Fruit fly (Drosophila melanogaster) whole organism, embryonic: ENCODE results near the gene boil.
A peak's percentile ranks its signal among the peaks of the same experiment; 100 is the strongest.

Source experiments
- Atf-2 ChIP-seq: fragments of 200-800 bp; sonication (Bioruptor generic); optimal IDR thresholded peaks from 2 replicates; lab custom pipeline; 2016; ENCODE audit warnings: missing biosample characterization, missing genetic modification characterization
- Atf6 ChIP-seq: fragments of 200-800 bp; sonication (Bioruptor generic); IDR thresholded peaks from 2 replicates; pipeline ENCODE4 v1.3.6; 2022; ENCODE audit warnings: missing biosample characterization, missing genetic modification characterization
- Bdp1 ChIP-seq: fragments of 200-800 bp; sonication (Bioruptor generic); optimal IDR thresholded peaks from 3 replicates; lab custom pipeline; 2016; ENCODE audit warnings: missing biosample characterization, missing genetic modification characterization
- Bteb2 ChIP-seq: fragments of 200-800 bp; sonication (Bioruptor generic); optimal IDR thresholded peaks from 2 replicates; lab custom pipeline; 2016; ENCODE audit warnings: missing biosample characterization, missing genetic modification characterization
- CG10274 ChIP-seq: fragments of 200-800 bp; sonication (Bioruptor generic); optimal IDR thresholded peaks from 3 replicates; lab custom pipeline; 2017; ENCODE audit warnings: missing biosample characterization, mild to moderate bottlenecking, missing genetic modification characterization
- CG13287 ChIP-seq: fragments of 200-800 bp; sonication (Bioruptor generic); IDR thresholded peaks from 2 replicates; pipeline ENCODE4 v1.3.6; 2022; ENCODE audit warnings: missing biosample characterization, missing genetic modification characterization; ENCODE audit not compliant: partially characterized antibody
- CG13624 ChIP-seq: fragments of 200-800 bp; sonication (Bioruptor generic); optimal IDR thresholded peaks from 2 replicates; lab custom pipeline; 2016; ENCODE audit warnings: missing biosample characterization, missing genetic modification characterization
- CG13775 ChIP-seq: fragments of 200-800 bp; sonication (Bioruptor generic); optimal IDR thresholded peaks from 3 replicates; lab custom pipeline; 2017; ENCODE audit warnings: missing biosample characterization, mild to moderate bottlenecking, missing genetic modification characterization
- CG14860 ChIP-seq: fragments of 200-800 bp; sonication (Bioruptor generic); IDR thresholded peaks from 3 replicates; pipeline ENCODE4 v1.3.6; 2022; ENCODE audit warnings: missing biosample characterization, missing genetic modification characterization; ENCODE audit not compliant: partially characterized antibody
- CG15479 ChIP-seq: fragments of 200-800 bp; sonication (Bioruptor generic); optimal IDR thresholded peaks from 3 replicates; lab custom pipeline; 2019; ENCODE audit warnings: missing biosample characterization, mild to moderate bottlenecking, missing genetic modification characterization, moderate library complexity
- CG15514 ChIP-seq: fragments of 200-800 bp; sonication (Bioruptor generic); optimal IDR thresholded peaks from 3 replicates; lab custom pipeline; 2017; ENCODE audit warnings: missing biosample characterization, missing genetic modification characterization, mild to moderate bottlenecking, moderate library complexity, missing genetic modification reagents
- CG1602 ChIP-seq: fragments of 200-800 bp; sonication (Bioruptor generic); optimal IDR thresholded peaks from 3 replicates; lab custom pipeline; 2016; ENCODE audit warnings: missing biosample characterization, missing genetic modification characterization
- CG16863 ChIP-seq: fragments of 200-800 bp; sonication (Bioruptor generic); optimal IDR thresholded peaks from 3 replicates; lab custom pipeline; 2016; ENCODE audit warnings: missing biosample characterization, missing genetic modification characterization
- CG17186 ChIP-seq: fragments of 200-800 bp; sonication (Bioruptor generic); optimal IDR thresholded peaks from 3 replicates; lab custom pipeline; 2017; ENCODE audit warnings: missing biosample characterization, missing genetic modification reagents, missing genetic modification characterization
- CG17829 ChIP-seq: fragments of 200-800 bp; optimal IDR thresholded peaks from 2 replicates; lab custom pipeline; 2019; ENCODE audit warnings: missing biosample characterization, mild to moderate bottlenecking, missing genetic modification characterization, moderate library complexity
- CG32767 ChIP-seq: fragments of 200-800 bp; sonication (Bioruptor generic); IDR thresholded peaks from 2 replicates; pipeline ENCODE4 v1.3.6; 2022; ENCODE audit warnings: missing biosample characterization, missing genetic modification characterization
- CG6689 ChIP-seq: fragments of 200-800 bp; sonication (Bioruptor generic); IDR thresholded peaks from 2 replicates; pipeline ENCODE4 v1.3.6; 2022; ENCODE audit warnings: missing biosample characterization, missing genetic modification characterization
- CG6791 ChIP-seq: fragments of 200-800 bp; sonication (Bioruptor generic); IDR thresholded peaks from 3 replicates; pipeline ENCODE4 v1.3.6; 2022; ENCODE audit warnings: missing biosample characterization, missing genetic modification characterization; ENCODE audit not compliant: partially characterized antibody
- CG6854 ChIP-seq: fragments of 200-800 bp; sonication (Bioruptor generic); optimal IDR thresholded peaks from 3 replicates; lab custom pipeline; 2017; ENCODE audit warnings: missing biosample characterization, mild to moderate bottlenecking, missing genetic modification characterization
- CG7745 ChIP-seq: fragments of 200-800 bp; sonication (Bioruptor generic); optimal IDR thresholded peaks from 2 replicates; lab custom pipeline; 2018; ENCODE audit warnings: missing biosample characterization, mild to moderate bottlenecking, missing genetic modification characterization, moderate library complexity
- CG7987 ChIP-seq: fragments of 200-800 bp; sonication (Bioruptor generic); optimal IDR thresholded peaks from 2 replicates; lab custom pipeline; 2018; ENCODE audit warnings: missing biosample characterization, mild to moderate bottlenecking, missing genetic modification characterization, moderate library complexity
- Dip3 ChIP-seq: fragments of 200-800 bp; sonication (Bioruptor generic); optimal IDR thresholded peaks from 3 replicates; lab custom pipeline; 2016; ENCODE audit warnings: missing biosample characterization, missing genetic modification characterization
- Dll ChIP-seq: fragments of 200-800 bp; sonication (Bioruptor generic); IDR thresholded peaks from 4 replicates; pipeline ENCODE4 v1.3.6; 2022; ENCODE audit warnings: missing biosample characterization, missing genetic modification characterization; ENCODE audit not compliant: partially characterized antibody
- Gug ChIP-seq: fragments of 200-800 bp; sonication (Bioruptor generic); IDR thresholded peaks from 4 replicates; pipeline ENCODE4 v1.3.6; 2022; ENCODE audit warnings: missing biosample characterization, missing genetic modification characterization
- Hr39 ChIP-seq: fragments of >200 bp; optimal IDR thresholded peaks from 2 replicates; lab custom pipeline; 2017
- Hr78 ChIP-seq, 2 experiments: fragments of 200-800 bp in 1 of 2; fragments of >200 bp in 1 of 2; sonication (Bioruptor generic) in 1 of 2; optimal IDR thresholded peaks; 2 replicates each; lab custom pipeline; 2017 to 2019; ENCODE audit warnings: missing biosample characterization in 2 of 2, missing genetic modification characterization in 2 of 2, mild to moderate bottlenecking in 1 of 2, moderate library complexity in 1 of 2
- NK7.1 ChIP-seq: fragments of 200-800 bp; sonication (Bioruptor generic); optimal IDR thresholded peaks from 3 replicates; lab custom pipeline; 2016; ENCODE audit warnings: missing biosample characterization, missing genetic modification characterization
- Neu2 ChIP-seq: fragments of 200-800 bp; sonication (Bioruptor generic); optimal IDR thresholded peaks from 3 replicates; lab custom pipeline; 2016; ENCODE audit warnings: missing biosample characterization, missing genetic modification characterization, borderline replicate concordance
- YL-1 ChIP-seq: fragments of 200-800 bp; sonication (Bioruptor generic); optimal IDR thresholded peaks from 3 replicates; lab custom pipeline; 2017; ENCODE audit warnings: missing biosample characterization, mild to moderate bottlenecking, missing genetic modification characterization
- al ChIP-seq: fragments of 200-800 bp; sonication (Bioruptor generic); IDR thresholded peaks from 2 replicates; pipeline ENCODE4 v1.3.6; 2022; ENCODE audit warnings: missing biosample characterization, missing genetic modification characterization
- aop ChIP-seq: fragments of 200-800 bp; sonication (Bioruptor generic); IDR thresholded peaks from 2 replicates; pipeline ENCODE4 v1.3.6; 2022; ENCODE audit warnings: missing biosample characterization, missing genetic modification characterization
- ash1 ChIP-seq: fragments of 200-800 bp; sonication (Bioruptor generic); optimal IDR thresholded peaks from 2 replicates; lab custom pipeline; 2018; ENCODE audit warnings: missing biosample characterization, mild to moderate bottlenecking, missing genetic modification characterization
- bab2 ChIP-seq: fragments of 200-800 bp; sonication (Bioruptor generic); optimal IDR thresholded peaks from 2 replicates; lab custom pipeline; 2016; ENCODE audit warnings: missing biosample characterization, missing genetic modification characterization
- bigmax ChIP-seq: fragments of 200-800 bp; sonication (Bioruptor generic); optimal IDR thresholded peaks from 2 replicates; lab custom pipeline; 2018; ENCODE audit warnings: missing biosample characterization, mild to moderate bottlenecking, missing genetic modification characterization
- btn ChIP-seq: fragments of 200-800 bp; sonication (Bioruptor generic); optimal IDR thresholded peaks from 2 replicates; lab custom pipeline; 2016; ENCODE audit warnings: missing biosample characterization, missing genetic modification characterization
- chinmo ChIP-seq: fragments of 200-800 bp; sonication (Bioruptor generic); IDR thresholded peaks from 4 replicates; pipeline ENCODE4 v1.3.6; 2022; ENCODE audit warnings: missing biosample characterization, missing genetic modification characterization; ENCODE audit not compliant: partially characterized antibody
- ci ChIP-seq: fragments of 200-800 bp; sonication (Bioruptor generic); IDR thresholded peaks from 3 replicates; pipeline ENCODE4 v1.3.6; 2022; ENCODE audit warnings: missing biosample characterization, missing genetic modification characterization
- emc ChIP-seq: fragments of 200-800 bp; sonication (Bioruptor generic); optimal IDR thresholded peaks from 2 replicates; lab custom pipeline; 2016; ENCODE audit warnings: missing biosample characterization, missing genetic modification characterization
- gem ChIP-seq: fragments of 200-800 bp; sonication (Bioruptor generic); optimal IDR thresholded peaks from 2 replicates; lab custom pipeline; 2019; ENCODE audit warnings: missing biosample characterization, mild to moderate bottlenecking, missing genetic modification characterization, moderate library complexity
- hb ChIP-seq: fragments of 200-800 bp; sonication (Bioruptor generic); IDR thresholded peaks from 3 replicates; pipeline ENCODE4 v1.3.6; 2022; ENCODE audit warnings: missing biosample characterization, missing genetic modification characterization; ENCODE audit not compliant: partially characterized antibody
- kni ChIP-seq: fragments of 200-800 bp; sonication (Bioruptor generic); optimal IDR thresholded peaks from 3 replicates; lab custom pipeline; 2017; ENCODE audit warnings: mild to moderate bottlenecking, missing biosample characterization, missing genetic modification reagents, missing genetic modification characterization
- lbe ChIP-seq: fragments of 200-800 bp; sonication (Bioruptor generic); optimal IDR thresholded peaks from 2 replicates; lab custom pipeline; 2016; ENCODE audit warnings: missing biosample characterization, mild to moderate bottlenecking, missing genetic modification characterization
- lola ChIP-seq, 3 experiments: fragments of >200 bp in 2 of 3; fragments of 200-800 bp in 1 of 3; sonication (Bioruptor generic) in 1 of 3; optimal IDR thresholded peaks; 2 replicates each; lab custom pipeline; 2017 to 2019; ENCODE audit warnings: missing biosample characterization in 3 of 3, missing genetic modification characterization in 3 of 3, mild to moderate bottlenecking in 1 of 3, moderate library complexity in 1 of 3
- mirr ChIP-seq: fragments of 200-800 bp; sonication (Bioruptor generic); optimal IDR thresholded peaks from 3 replicates; lab custom pipeline; 2018; ENCODE audit warnings: missing biosample characterization, mild to moderate bottlenecking, missing genetic modification characterization
- oc ChIP-seq: fragments of 200-800 bp; sonication (Bioruptor generic); optimal IDR thresholded peaks from 2 replicates; lab custom pipeline; 2018; ENCODE audit warnings: missing biosample characterization, mild to moderate bottlenecking, missing genetic modification characterization, moderate library complexity
- slbo ChIP-seq: fragments of 200-800 bp; sonication (Bioruptor generic); IDR thresholded peaks from 2 replicates; pipeline ENCODE4 v1.3.6; 2022; ENCODE audit warnings: missing biosample characterization, missing genetic modification characterization
- slp2 ChIP-seq: fragments of 200-800 bp; sonication (Bioruptor generic); optimal IDR thresholded peaks from 2 replicates; lab custom pipeline; 2016; ENCODE audit warnings: missing biosample characterization, missing genetic modification characterization
- stwl ChIP-seq: fragments of 200-800 bp; sonication (Bioruptor generic); optimal IDR thresholded peaks from 3 replicates; lab custom pipeline; 2018; ENCODE audit warnings: missing biosample characterization, mild to moderate bottlenecking, missing genetic modification characterization, moderate library complexity
- zen2 ChIP-seq: fragments of 200-800 bp; sonication (Bioruptor generic); IDR thresholded peaks from 3 replicates; pipeline ENCODE4 v1.3.6; 2022; ENCODE audit warnings: missing biosample characterization, missing genetic modification characterization; ENCODE audit not compliant: partially characterized antibody
- zfh1 ChIP-seq: fragments of 200-800 bp; sonication (Bioruptor generic); IDR thresholded peaks from 3 replicates; pipeline ENCODE4 v1.3.6; 2022; ENCODE audit warnings: missing biosample characterization, missing genetic modification characterization

boil gene

dm6 chrX:4908926-4909432, 33.5 kb downstream of the boil start, which contains the start of gene CG32772 (continued):
- TF ChIP-seq Atf-2 (GFP tag; lab: Kevin White, UChicago) (no peak), CG1602 (no peak), CG13775 (GFP tag; lab: Kevin White, UChicago) (no peak), Bteb2 (GFP tag; lab: Kevin White, UChicago) (no peak), CG15479 (GFP tag; lab: Kevin White, UChicago) (peak; percentile 17), gem (tag; lab: Kevin White, UChicago) (no peak), CG7987 (GFP tag; lab: Kevin White, UChicago) (no peak), lola (GFP tag; optimal IDR thresholded peaks at IDR 0.05; lab: Kevin White, UChicago) (no peak), Gug (GFP tag; lab: Robert Waterston, UW) (no peak), Bdp1 (GFP tag; lab: Kevin White, UChicago) (no peak), CG7745 (tag; lab: Kevin White, UChicago) (no peak), CG13624 (GFP tag; lab: Kevin White, UChicago) (no peak), mirr (GFP tag; lab: Kevin White, UChicago) (no peak), slp2 (GFP tag; lab: Kevin White, UChicago) (no peak), ash1 (GFP tag; lab: Kevin White, UChicago) (no peak), emc (GFP tag; lab: Kevin White, UChicago) (no peak), zen2 (GFP tag; lab: Robert Waterston, UW) (peak; percentile 71), stwl (tag; lab: Kevin White, UChicago) (peak; percentile 51), aop (GFP tag; lab: Robert Waterston, UW) (no peak), CG15514 (GFP tag; lab: Kevin White, UChicago) (peak; percentile 47), Neu2 (GFP tag; lab: Kevin White, UChicago) (no peak), kni (no peak), oc (no peak), Dll (GFP tag; lab: Robert Waterston, UW) (peak; percentile 74), CG17829 (peak; percentile 8), CG6689 (no peak), bab2 (GFP tag; lab: Kevin White, UChicago) (no peak), lbe (peak; percentile 85), CG10274 (GFP tag; lab: Kevin White, UChicago) (no peak), CG6791 (GFP tag; lab: Robert Waterston, UW) (peak; percentile 89), slbo (GFP tag; lab: Robert Waterston, UW) (no peak), hb (GFP tag; lab: Robert Waterston, UW) (peak; percentile 75; the same call in 2 of the 3 replicates), chinmo (peak; percentile 97), btn (no peak), CG32767 (GFP tag; lab: Robert Waterston, UW) (0 out of 2 replicates have a peak, but pooled peaks have one; percentile 23), bigmax (no peak), NK7.1 (GFP tag; lab: Kevin White, UChicago) (no peak), YL-1 (peak; percentile 67), al (GFP tag; lab: Robert Waterston, UW) (no peak), ci (GFP tag; lab: Robert Waterston, UW) (no peak), Hr78 (GFP tag; optimal IDR thresholded peaks at IDR 0.05; lab: Kevin White, UChicago) (no peak), CG17186 (GFP tag; lab: Kevin White, UChicago) (peak; percentile 82), Atf6 (no peak), zfh1 (GFP tag; lab: Robert Waterston, UW) (no peak), CG6854 (GFP tag; lab: Kevin White, UChicago) (no peak), CG14860 (peak; percentile 76), CG16863 (GFP tag; lab: Kevin White, UChicago) (no peak), Dip3 (no peak), CG13287 (GFP tag; lab: Robert Waterston, UW) (peak; percentile 86), Hr39 (no peak)
